Worm (Caenorhabditis elegans) whole organism, mixed stage, embryonic: ENCODE results near the gene nas-25.

Experiments
- ceh-39 ChIP-seq: fragments of 150-350 bp; optimal IDR thresholded peaks from 2 replicates; lab custom pipeline; 2014; ENCODE audit warnings: missing biosample characterization, missing genetic modification characterization
- elt-1 ChIP-seq: sonication (generic microtip); optimal IDR thresholded peaks from 2 replicates; lab custom pipeline; 2017; ENCODE audit warnings: missing genetic modification characterization, mild to moderate bottlenecking, missing compliant biosample characterization, antibody characterized with exemption, moderate library complexity, borderline replicate concordance; ENCODE audit not compliant: insufficient read depth
- lin-13 ChIP-seq: fragments of 150-350 bp; optimal IDR thresholded peaks from 2 replicates; lab custom pipeline; 2014; ENCODE audit warnings: missing biosample characterization, missing genetic modification characterization
- pha-4 ChIP-seq: fragments of 150-350 bp; optimal IDR thresholded peaks from 2 replicates; lab custom pipeline; 2018; ENCODE audit warnings: missing biosample characterization, missing genetic modification reagents, missing genetic modification characterization
- snpc-4 ChIP-seq: fragments of 150-350 bp; optimal IDR thresholded peaks from 2 replicates; lab custom pipeline; 2014; ENCODE audit warnings: missing biosample characterization, missing genetic modification characterization
- unc-120 ChIP-seq: sonication (generic microtip); optimal IDR thresholded peaks from 2 replicates; lab custom pipeline; 2017; ENCODE audit warnings: missing genetic modification characterization, missing compliant biosample characterization; ENCODE audit not compliant: poor library complexity, severe bottlenecking
- unc-39 ChIP-seq: fragments of 150-350 bp; optimal IDR thresholded peaks from 2 replicates; lab custom pipeline; 2014; ENCODE audit warnings: missing biosample characterization, missing genetic modification characterization
- ztf-11 ChIP-seq: fragments of 150-350 bp; optimal IDR thresholded peaks from 2 replicates; lab custom pipeline; 2014; ENCODE audit warnings: missing biosample characterization, missing genetic modification characterization

ce11 chrII:8866844-8867243, 41.0 kb downstream of the nas-25 start:
- TF ChIP-seq ceh-39: no peak
- no peak for TF ChIP-seq elt-1 (tag; lab: Kevin White, UChicago)
- no peak for TF ChIP-seq lin-13
- TF ChIP-seq unc-120 (tag; lab: Kevin White, UChicago): no peak
- TF ChIP-seq pha-4 (tag; lab: Kevin White, UChicago): no peak
- TF ChIP-seq snpc-4 (tag; lab: Kevin White, UChicago): no peak
- no peak for TF ChIP-seq ztf-11
- TF ChIP-seq unc-39 (tag; lab: Kevin White, UChicago): no peak
